Worm (Caenorhabditis elegans) whole organism, midembryonic: ENCODE data around the gene cpr-9.

Experiments
- cog-1 ChIP-seq: sonication (generic microtip); optimal IDR thresholded peaks from 2 replicates; lab custom pipeline; 2016; ENCODE audit warnings: missing genetic modification characterization, missing compliant biosample characterization
- flt-1 ChIP-seq: fragments of 200-800 bp; sonication (Bioruptor generic); IDR thresholded peaks from 2 replicates; pipeline ENCODE4 v1.3.6; 2022; ENCODE audit warnings: missing genetic modification characterization, missing compliant biosample characterization
- klf-2 ChIP-seq: fragments of 200-800 bp; sonication (Bioruptor generic); conservative IDR thresholded peaks from 2 replicates; pipeline ENCODE4 v1.3.6; 2022; ENCODE audit warnings: missing genetic modification reagents, missing genetic modification characterization, missing compliant biosample characterization
- ztf-23 ChIP-seq: fragments of 200-800 bp; sonication (Bioruptor generic); IDR thresholded peaks from 2 replicates; pipeline ENCODE4 v1.3.6; 2022; ENCODE audit warnings: missing genetic modification reagents, missing genetic modification characterization, missing compliant biosample characterization

- no peak for TF ChIP-seq cog-1
- TF ChIP-seq klf-2 (GFP tag; lab: Robert Waterston, UW) = no peak
- no peak for TF ChIP-seq flt-1 (GFP tag; lab: Robert Waterston, UW)
- no peak for TF ChIP-seq ztf-23 (GFP tag; lab: Robert Waterston, UW)
These were observed 1.7 kb downstream of the cpr-9 start for ce11 chrV:12004501-12004940.
